Fruit fly (Drosophila melanogaster) whole organism, prepupa: ENCODE measurements around the gene Rala.

Source experiments
- CG10631 ChIP-seq: fragments of 200-800 bp; sonication (Bioruptor generic); optimal IDR thresholded peaks from 2 replicates; lab custom pipeline; 2016; ENCODE audit warnings: missing biosample characterization, missing genetic modification characterization
- CG10669 ChIP-seq: fragments of 200-800 bp; sonication (Bioruptor generic); optimal IDR thresholded peaks from 3 replicates; lab custom pipeline; 2018; ENCODE audit warnings: missing biosample characterization, mild to moderate bottlenecking, missing genetic modification characterization, moderate library complexity
- CG11294 ChIP-seq: fragments of 200-800 bp; sonication (Bioruptor generic); IDR thresholded peaks from 2 replicates; pipeline ENCODE4 v1.3.6; 2022; ENCODE audit warnings: missing biosample characterization, missing genetic modification characterization
- CG11762 ChIP-seq: fragments of 200-800 bp; sonication (Bioruptor generic); optimal IDR thresholded peaks from 3 replicates; lab custom pipeline; 2016; ENCODE audit warnings: missing biosample characterization, missing genetic modification characterization; ENCODE audit not compliant: insufficient read depth
- CG15336 ChIP-seq: fragments of 200-800 bp; sonication (Bioruptor generic); IDR thresholded peaks from 2 replicates; pipeline ENCODE4 v1.3.6; 2022; ENCODE audit warnings: missing biosample characterization, missing genetic modification characterization
- CG1621 ChIP-seq: fragments of 200-800 bp; sonication (Bioruptor generic); optimal IDR thresholded peaks from 3 replicates; lab custom pipeline; 2018; ENCODE audit warnings: missing biosample characterization, mild to moderate bottlenecking, missing genetic modification characterization
- CG16779 ChIP-seq: fragments of 200-800 bp; sonication (Bioruptor generic); optimal IDR thresholded peaks from 3 replicates; lab custom pipeline; 2017; ENCODE audit warnings: missing biosample characterization, mild to moderate bottlenecking, missing genetic modification characterization
- CG3032 ChIP-seq: fragments of 200-800 bp; optimal IDR thresholded peaks from 2 replicates; lab custom pipeline; 2019; ENCODE audit warnings: missing biosample characterization, mild to moderate bottlenecking, missing genetic modification characterization, moderate library complexity
- CG31627 ChIP-seq: fragments of 200-800 bp; sonication (Bioruptor generic); optimal IDR thresholded peaks from 3 replicates; lab custom pipeline; 2016; ENCODE audit warnings: missing biosample characterization, missing genetic modification characterization
- CG32006 ChIP-seq: fragments of 200-800 bp; sonication (Bioruptor generic); optimal IDR thresholded peaks from 3 replicates; lab custom pipeline; 2017; ENCODE audit warnings: missing biosample characterization, mild to moderate bottlenecking, missing genetic modification characterization
- CG3919 ChIP-seq: fragments of 200-800 bp; sonication (Bioruptor generic); optimal IDR thresholded peaks from 3 replicates; lab custom pipeline; 2016; ENCODE audit warnings: missing biosample characterization, missing genetic modification characterization
- CG4318 ChIP-seq: fragments of 200-800 bp; sonication (Bioruptor generic); optimal IDR thresholded peaks from 3 replicates; lab custom pipeline; 2017; ENCODE audit warnings: missing biosample characterization, mild to moderate bottlenecking, missing genetic modification characterization
- CG6163 ChIP-seq: fragments of 200-800 bp; sonication (Bioruptor generic); IDR thresholded peaks from 3 replicates; pipeline ENCODE4 v1.3.6; 2022; ENCODE audit warnings: missing biosample characterization, missing genetic modification characterization
- CG6792 ChIP-seq: fragments of 200-800 bp; sonication (Bioruptor generic); optimal IDR thresholded peaks from 3 replicates; lab custom pipeline; 2016; ENCODE audit warnings: missing biosample characterization, missing genetic modification characterization
- CG6808 ChIP-seq: fragments of 200-800 bp; sonication (Bioruptor generic); optimal IDR thresholded peaks from 3 replicates; lab custom pipeline; 2017; ENCODE audit warnings: missing biosample characterization, missing genetic modification characterization, mild to moderate bottlenecking, moderate library complexity, missing genetic modification reagents
- CG6854 ChIP-seq: fragments of 200-800 bp; sonication (Bioruptor generic); optimal IDR thresholded peaks from 2 replicates; lab custom pipeline; 2017; ENCODE audit warnings: missing biosample characterization, mild to moderate bottlenecking, missing genetic modification characterization
- CG7368 ChIP-seq: fragments of 200-800 bp; sonication (Bioruptor generic); optimal IDR thresholded peaks from 3 replicates; lab custom pipeline; 2016; ENCODE audit warnings: missing biosample characterization, missing genetic modification characterization
- CG8119 ChIP-seq: fragments of 200-800 bp; sonication (Bioruptor generic); IDR thresholded peaks from 3 replicates; pipeline ENCODE4 v1.3.6; 2022; ENCODE audit warnings: missing biosample characterization, missing genetic modification characterization
- CG8319 ChIP-seq: fragments of 200-800 bp; sonication (Bioruptor generic); optimal IDR thresholded peaks from 3 replicates; lab custom pipeline; 2016; ENCODE audit warnings: missing biosample characterization, missing genetic modification characterization
- CG9139 ChIP-seq: fragments of 200-800 bp; sonication (Bioruptor generic); optimal IDR thresholded peaks from 3 replicates; lab custom pipeline; 2017; ENCODE audit warnings: missing biosample characterization, mild to moderate bottlenecking, missing genetic modification characterization
- Eip75B ChIP-seq: fragments of 200-800 bp; sonication (Bioruptor generic); optimal IDR thresholded peaks from 3 replicates; lab custom pipeline; 2016; ENCODE audit warnings: missing biosample characterization, missing genetic modification characterization
- Eip78C ChIP-seq: fragments of 200-800 bp; sonication (Bioruptor generic); peaks from one replicate; lab custom pipeline; 2016; ENCODE audit warnings: missing biosample characterization, missing genetic modification characterization
- Eip93F ChIP-seq: fragments of 200-800 bp; sonication (Bioruptor generic); optimal IDR thresholded peaks from 2 replicates; lab custom pipeline; 2016; ENCODE audit warnings: missing biosample characterization, mild to moderate bottlenecking, missing genetic modification characterization
- Ets21C ChIP-seq: fragments of 200-800 bp; sonication (Bioruptor generic); optimal IDR thresholded peaks from 3 replicates; lab custom pipeline; 2016; ENCODE audit warnings: missing biosample characterization, missing genetic modification characterization
- Ets96B ChIP-seq: fragments of 200-800 bp; optimal IDR thresholded peaks from 2 replicates; lab custom pipeline; 2019; ENCODE audit warnings: missing biosample characterization, mild to moderate bottlenecking, missing genetic modification characterization, moderate library complexity
- Gug ChIP-seq: fragments of 200-800 bp; sonication (Bioruptor generic); IDR thresholded peaks from 2 replicates; pipeline ENCODE4 v1.3.6; 2022; ENCODE audit warnings: missing biosample characterization, missing genetic modification characterization
- Hr39 ChIP-seq: fragments of 200-800 bp; sonication (Bioruptor generic); optimal IDR thresholded peaks from 2 replicates; lab custom pipeline; 2016; ENCODE audit warnings: missing biosample characterization, missing genetic modification characterization
- Hr4 ChIP-seq: fragments of 200-800 bp; sonication (Bioruptor generic); optimal IDR thresholded peaks from 3 replicates; lab custom pipeline; 2016; ENCODE audit warnings: missing biosample characterization, missing genetic modification characterization
- Lpt ChIP-seq: fragments of 200-800 bp; sonication (Bioruptor generic); optimal IDR thresholded peaks from 3 replicates; lab custom pipeline; 2016; ENCODE audit warnings: missing biosample characterization, missing genetic modification characterization
- Met ChIP-seq: fragments of 200-800 bp; sonication (Bioruptor generic); optimal IDR thresholded peaks from 3 replicates; lab custom pipeline; 2016; ENCODE audit warnings: missing biosample characterization, missing genetic modification characterization
- OdsH ChIP-seq: fragments of 200-800 bp; sonication (Bioruptor generic); optimal IDR thresholded peaks from 3 replicates; lab custom pipeline; 2016; ENCODE audit warnings: missing biosample characterization, missing genetic modification characterization
- Sox102F ChIP-seq: fragments of 200-800 bp; sonication (Bioruptor generic); optimal IDR thresholded peaks from 2 replicates; lab custom pipeline; 2016; ENCODE audit warnings: missing biosample characterization, mild to moderate bottlenecking, missing genetic modification characterization
- Sox14 ChIP-seq: fragments of 200-800 bp; sonication (Bioruptor generic); optimal IDR thresholded peaks from 3 replicates; lab custom pipeline; 2016; ENCODE audit warnings: missing biosample characterization, missing genetic modification characterization
- Sox15 ChIP-seq: fragments of 200-800 bp; sonication (Bioruptor generic); optimal IDR thresholded peaks from 3 replicates; lab custom pipeline; 2016; ENCODE audit warnings: missing biosample characterization, missing genetic modification characterization
- achi ChIP-seq: fragments of 200-800 bp; sonication (Bioruptor generic); optimal IDR thresholded peaks from 3 replicates; lab custom pipeline; 2016; ENCODE audit warnings: missing biosample characterization, missing genetic modification characterization
- dac ChIP-seq: fragments of 200-800 bp; sonication (Bioruptor generic); optimal IDR thresholded peaks from 2 replicates; lab custom pipeline; 2017; ENCODE audit warnings: missing biosample characterization, mild to moderate bottlenecking, missing genetic modification characterization
- dsx ChIP-seq: fragments of 200-800 bp; optimal IDR thresholded peaks from 3 replicates; lab custom pipeline; 2019; ENCODE audit warnings: missing biosample characterization, mild to moderate bottlenecking, missing genetic modification characterization, moderate library complexity; ENCODE audit not compliant: poor library complexity, severe bottlenecking
- eg ChIP-seq: fragments of 200-800 bp; sonication (Bioruptor generic); IDR thresholded peaks from 3 replicates; pipeline ENCODE4 v1.3.6; 2022; ENCODE audit warnings: missing biosample characterization, missing genetic modification characterization
- esn ChIP-seq: fragments of 200-800 bp; sonication (Bioruptor generic); optimal IDR thresholded peaks from 2 replicates; lab custom pipeline; 2016; ENCODE audit warnings: missing biosample characterization, mild to moderate bottlenecking, missing genetic modification characterization, moderate library complexity
- fd59A ChIP-seq: fragments of 200-800 bp; sonication (Bioruptor generic); optimal IDR thresholded peaks from 2 replicates; lab custom pipeline; 2017; ENCODE audit warnings: missing biosample characterization, mild to moderate bottlenecking, missing genetic modification characterization, missing genetic modification reagents
- fd85E ChIP-seq: fragments of 200-800 bp; sonication (Bioruptor generic); optimal IDR thresholded peaks from 3 replicates; lab custom pipeline; 2016; ENCODE audit warnings: missing biosample characterization, missing genetic modification characterization
- fkh ChIP-seq: fragments of 200-800 bp; sonication (Bioruptor generic); optimal IDR thresholded peaks from 3 replicates; lab custom pipeline; 2017; ENCODE audit warnings: missing biosample characterization, mild to moderate bottlenecking, missing genetic modification characterization, moderate library complexity
- net ChIP-seq: fragments of 200-800 bp; sonication (Bioruptor generic); optimal IDR thresholded peaks from 3 replicates; lab custom pipeline; 2016; ENCODE audit warnings: missing biosample characterization, missing genetic modification characterization
- pdm3 ChIP-seq: fragments of 200-800 bp; sonication (Bioruptor generic); optimal IDR thresholded peaks from 3 replicates; lab custom pipeline; 2016; ENCODE audit warnings: missing biosample characterization, missing genetic modification characterization
- salr ChIP-seq, 2 experiments: fragments of 200-800 bp; sonication (Bioruptor generic); optimal IDR thresholded peaks; 3 replicates each; lab custom pipeline; 2016 to 2018; ENCODE audit warnings: missing biosample characterization in 2 of 2, missing genetic modification characterization in 2 of 2, mild to moderate bottlenecking in 1 of 2
- ss ChIP-seq, 2 experiments: fragments of 200-800 bp; sonication (Bioruptor generic); optimal IDR thresholded peaks; 2 replicates in 1 of 2; 3 replicates in 1 of 2; lab custom pipeline; 2017 to 2018; ENCODE audit warnings: mild to moderate bottlenecking in 2 of 2, missing biosample characterization in 2 of 2, missing genetic modification characterization in 2 of 2, moderate library complexity in 1 of 2
- svp ChIP-seq: fragments of 200-800 bp; sonication (Bioruptor generic); peaks from one replicate; lab custom pipeline; 2016; ENCODE audit warnings: missing biosample characterization, missing genetic modification characterization
- vri ChIP-seq: fragments of 200-800 bp; sonication (Bioruptor generic); optimal IDR thresholded peaks from 3 replicates; lab custom pipeline; 2016; ENCODE audit warnings: missing biosample characterization, mild to moderate bottlenecking, missing genetic modification characterization

The Rala gene

dm6 chrX:3748248-3748647, 28.8 kb upstream of the Rala start (continued):
- peak; percentile 86 for TF ChIP-seq CG6163 (GFP tag; lab: Robert Waterston, UW)
- TF ChIP-seq ss (GFP tag; optimal IDR thresholded peaks at IDR 0.05; lab: Kevin White, UChicago): peak; percentile 90 to 95
- peak; percentile 96 for TF ChIP-seq CG8119 (GFP tag; lab: Robert Waterston, UW)
- TF ChIP-seq CG1621 (tag; lab: Kevin White, UChicago): peak; percentile 87
- TF ChIP-seq Eip78C (GFP tag; lab: Kevin White, UChicago): peak; percentile 98
- peak; percentile 95 for TF ChIP-seq CG3032 (tag; lab: Kevin White, UChicago)
- TF ChIP-seq Met (GFP tag; lab: Kevin White, UChicago): peak; percentile 89
- TF ChIP-seq CG7368 (GFP tag; lab: Kevin White, UChicago): peak; percentile 82
- peak; percentile 89 for TF ChIP-seq achi
- TF ChIP-seq CG6792 (GFP tag; lab: Kevin White, UChicago): peak; percentile 89
- TF ChIP-seq pdm3: peak; percentile 88
- TF ChIP-seq esn (GFP tag; lab: Kevin White, UChicago): peak; percentile 90
- peak; percentile 87 for TF ChIP-seq Hr4
- TF ChIP-seq dac (GFP tag; lab: Kevin White, UChicago): peak; percentile 83
- TF ChIP-seq Hr39: peak; percentile 75
- peak; percentile 84 for TF ChIP-seq Sox102F
- TF ChIP-seq CG15336 (GFP tag; lab: Robert Waterston, UW): peak; percentile 96
- TF ChIP-seq net: peak; percentile 88
- TF ChIP-seq OdsH (GFP tag; lab: Kevin White, UChicago): peak; percentile 92
- peak; percentile 70 for TF ChIP-seq vri (GFP tag; lab: Kevin White, UChicago)
- TF ChIP-seq svp (GFP tag; lab: Kevin White, UChicago): peak; percentile 94
- TF ChIP-seq Ets21C: peak; percentile 67
- peak; percentile 92 for TF ChIP-seq CG4318
- peak; percentile 83 for TF ChIP-seq Gug (GFP tag; lab: Robert Waterston, UW)
- TF ChIP-seq Lpt (GFP tag; lab: Kevin White, UChicago): peak; percentile 75
- TF ChIP-seq fd59A (GFP tag; lab: Kevin White, UChicago): peak; percentile 94
- peak; percentile 69 for TF ChIP-seq Eip93F
- TF ChIP-seq CG8319: peak; percentile 75
- TF ChIP-seq fkh (GFP tag; lab: Kevin White, UChicago): peak; percentile 1
- peak; percentile 92 for TF ChIP-seq CG10631
- TF ChIP-seq CG31627 (GFP tag; lab: Kevin White, UChicago): peak; percentile 78
- peak; percentile 83 for TF ChIP-seq Eip75B (GFP tag; lab: Kevin White, UChicago)
- TF ChIP-seq CG32006 (GFP tag; lab: Kevin White, UChicago): peak; percentile 95
- peak; percentile 85 for TF ChIP-seq Sox14 (GFP tag; lab: Kevin White, UChicago)
- peak; percentile 82 for TF ChIP-seq Sox15
- TF ChIP-seq CG11762 (GFP tag; lab: Kevin White, UChicago): peak; percentile 85
- peak; percentile 94 for TF ChIP-seq CG6808 (GFP tag; lab: Kevin White, UChicago)
- TF ChIP-seq CG3919: peak; percentile 90
- TF ChIP-seq Ets96B (tag; lab: Kevin White, UChicago): peak; percentile 95

- TF ChIP-seq CG11294 (GFP tag; lab: Robert Waterston, UW) (no peak), CG32006 (GFP tag; lab: Kevin White, UChicago) (peak; percentile 27), eg (GFP tag; lab: Robert Waterston, UW) (no peak; the same call in 2 of the 3 replicates), CG16779 (no peak), fd85E (no peak), CG6854 (GFP tag; lab: Kevin White, UChicago) (no peak), fd59A (GFP tag; lab: Kevin White, UChicago) (peak; percentile 32), OdsH (GFP tag; lab: Kevin White, UChicago) (peak; percentile 13), CG3032 (tag; lab: Kevin White, UChicago) (peak; percentile 23), CG1621 (tag; lab: Kevin White, UChicago) (no peak), Gug (GFP tag; lab: Robert Waterston, UW) (no peak), CG15336 (GFP tag; lab: Robert Waterston, UW) (no peak), CG9139 (GFP tag; lab: Kevin White, UChicago) (no peak), CG10669 (GFP tag; lab: Kevin White, UChicago) (peak; percentile 41), Hr4 (no peak), salr (GFP tag; optimal IDR thresholded peaks at IDR 0.05; lab: Kevin White, UChicago) (peak in 1 of 2 experiments; percentile 11), CG10631 (peak; percentile 34), achi (peak; percentile 19), dsx (GFP tag; lab: Kevin White, UChicago) (no peak), Ets96B (tag; lab: Kevin White, UChicago) (peak; percentile 38), Eip78C (GFP tag; lab: Kevin White, UChicago) (peak; percentile 36)
Observed at dm6 chrX:3747566-3747965, 28.1 kb upstream of the Rala start.
